Fruit fly (Drosophila melanogaster): ENCODE measurements around the gene Urm1.

DNA sequence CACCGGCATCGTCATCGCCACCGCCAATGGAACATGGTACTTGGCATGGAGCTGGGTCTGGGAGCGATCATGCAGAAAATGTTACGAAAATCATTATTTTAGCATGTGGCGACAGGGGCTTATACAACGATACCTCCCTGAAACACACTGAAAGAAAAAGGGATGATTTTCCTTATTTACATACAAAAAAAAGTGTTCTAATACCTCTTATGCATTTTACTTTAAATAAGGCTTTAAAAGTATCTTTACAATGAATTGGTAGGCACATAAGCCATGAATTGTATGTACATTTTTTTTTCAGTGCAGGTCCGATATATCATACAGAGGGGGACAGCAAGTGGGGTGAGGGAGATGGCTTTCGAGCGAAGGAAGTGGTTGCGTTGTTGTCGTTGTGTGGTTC lies 26.0 kb downstream of the Urm1 start:
- TF ChIP-seq CTCF (optimal IDR thresholded peaks at IDR 0.05) = no peak
- no peak for TF ChIP-seq CG8478 (optimal IDR thresholded peaks at IDR 0.05)
